Worm (Caenorhabditis elegans) whole organism, young adult: ENCODE results near the gene F53F4.4.

Experiments
- F33H1.4 ChIP-seq: fragments of 200-800 bp; sonication (Bioruptor generic); IDR thresholded peaks from 2 replicates; pipeline ENCODE4 v1.3.6; 2022; ENCODE audit warnings: missing genetic modification reagents, missing genetic modification characterization, missing compliant biosample characterization
- cebp-1 ChIP-seq, 2 experiments: fragments of 200-800 bp in 1 of 2; sonication (Bioruptor generic) in 1 of 2; sonication (generic microtip) in 1 of 2; IDR thresholded peaks in 1 of 2; optimal IDR thresholded peaks in 1 of 2; 2 replicates each; pipeline versions ENCODE4 v1.3.6 to Lab custom; 2017 to 2022; ENCODE audit warnings: missing compliant biosample characterization in 2 of 2, missing genetic modification characterization in 2 of 2, mild to moderate bottlenecking in 1 of 2, missing genetic modification reagents in 1 of 2, moderate library complexity in 1 of 2
- nhr-27 ChIP-seq: fragments of 200-800 bp; sonication (Bioruptor generic); optimal IDR thresholded peaks from 2 replicates; lab custom pipeline; 2018; ENCODE audit warnings: mild to moderate bottlenecking, missing genetic modification characterization, moderate library complexity, missing compliant biosample characterization
- pha-4 ChIP-seq: fragments of 150-350 bp; sonication (generic microtip); optimal IDR thresholded peaks from 2 replicates; lab custom pipeline; 2014; ENCODE audit warnings: missing biosample characterization, missing genetic modification reagents, missing genetic modification characterization
- tbx-9 ChIP-seq: sonication (generic microtip); optimal IDR thresholded peaks from 2 replicates; lab custom pipeline; 2016; ENCODE audit warnings: borderline replicate concordance, missing genetic modification characterization, inconsistent platforms, missing compliant biosample characterization
- ztf-26 ChIP-seq: sonication (generic microtip); optimal IDR thresholded peaks from 2 replicates; lab custom pipeline; 2017; ENCODE audit warnings: missing genetic modification characterization, missing compliant biosample characterization

- no peak for TF ChIP-seq nhr-27 (tag; lab: Kevin White, UChicago)
- TF ChIP-seq tbx-9 (tag; lab: Kevin White, UChicago): no peak
- TF ChIP-seq cebp-1 (GFP tag; IDR thresholded peaks at IDR 0.05; lab: Robert Waterston, UW): peak; percentile 92
- TF ChIP-seq cebp-1 (tag; optimal IDR thresholded peaks at IDR 0.05; lab: Kevin White, UChicago): peak; percentile 99
- no peak for TF ChIP-seq pha-4
- no peak for TF ChIP-seq ztf-26 (tag; lab: Kevin White, UChicago)
- TF ChIP-seq F33H1.4: no peak
Measured at ce11 chrV:13551601-13552000, 41.6 kb upstream of the F53F4.4 start, which contains the start of the genes C56A3.4 and C56A3.5.
